Worm (Caenorhabditis elegans) whole organism, L1 larva: ENCODE data around the gene acl-3.

Experiments used
- ama-1 ChIP-seq: fragments of 150-350 bp; optimal IDR thresholded peaks from 2 replicates; lab custom pipeline; 2014
- ztf-11 ChIP-seq, 2 experiments: sonication (generic microtip); optimal IDR thresholded peaks; 2 replicates each; lab custom pipeline; 2016 to 2017; ENCODE audit warnings: missing genetic modification characterization in 2 of 2, missing biosample characterization in 1 of 2, missing compliant biosample characterization in 1 of 2

- TF ChIP-seq ztf-11 (tag; optimal IDR thresholded peaks at IDR 0.05; lab: Kevin White, UChicago) (no peak), ama-1 (lab: Kevin White, UChicago) (no peak)
Observed at ce11 chrIV:11644705-11645104, 7.1 kb downstream of the acl-3 start.
